Fruit fly (Drosophila melanogaster): ENCODE measurements around the gene PGRP-SB1.

The PGRP-SB1 gene

dm6 chr3L:16765647-16766628, 38.1 kb upstream of the PGRP-SB1 start, which contains the start of gene Nrt (continued):
- TF ChIP-seq slp2 (GFP tag; optimal IDR thresholded peaks at IDR 0.05): no peak
- peak; percentile 63 for TF ChIP-seq HHEX (GFP tag; optimal IDR thresholded peaks at IDR 0.05)
- no peak for TF ChIP-seq CG17802 (tag; optimal IDR thresholded peaks at IDR 0.05)
- no peak for TF ChIP-seq so (GFP tag; IDR thresholded peaks at IDR 0.05)
- TF ChIP-seq sr (GFP tag; IDR thresholded peaks at IDR 0.05): no peak
- no peak for TF ChIP-seq vfl (GFP tag; optimal IDR thresholded peaks at IDR 0.05)
- TF ChIP-seq CG17912 (GFP tag; optimal IDR thresholded peaks at IDR 0.05): no peak
- TF ChIP-seq lola (GFP tag; optimal IDR thresholded peaks at IDR 0.05): peak in 1 of 3 experiments; percentile 71
- TF ChIP-seq gcm2 (GFP tag; optimal IDR thresholded peaks at IDR 0.05): no peak
- TF ChIP-seq phol (tag; optimal IDR thresholded peaks at IDR 0.05): peak; percentile 57
- peak; percentile 81 for TF ChIP-seq unpg (GFP tag; optimal IDR thresholded peaks at IDR 0.05)
- no peak for TF ChIP-seq CkIIα-i1 (GFP tag; IDR thresholded peaks at IDR 0.05)
- TF ChIP-seq D19B (GFP tag; optimal IDR thresholded peaks at IDR 0.05): peak; percentile 17
- peak; percentile 49 for TF ChIP-seq CG30020 (tag; optimal IDR thresholded peaks at IDR 0.05)
- TF ChIP-seq wek (GFP tag; optimal IDR thresholded peaks at IDR 0.05): no peak
- no peak for TF ChIP-seq BEAF-32 (GFP tag; optimal IDR thresholded peaks at IDR 0.05)
- TF ChIP-seq fd102C (GFP tag; optimal IDR thresholded peaks at IDR 0.05): no peak
- no peak for TF ChIP-seq CG10321 (GFP tag; IDR thresholded peaks at IDR 0.05)
- TF ChIP-seq Pdp1 (GFP tag; optimal IDR thresholded peaks at IDR 0.05): peak in 1 of 2 experiments; percentile 28
- no peak for TF ChIP-seq CG7357 (GFP tag; IDR thresholded peaks at IDR 0.05)
- TF ChIP-seq CG2875 (GFP tag; optimal IDR thresholded peaks at IDR 0.05): peak; percentile 27
- TF ChIP-seq CG17328 (GFP tag; IDR thresholded peaks at IDR 0.05): peak; percentile 71
- TF ChIP-seq luna (GFP tag; optimal IDR thresholded peaks at IDR 0.05): no peak
- TF ChIP-seq da (GFP tag; optimal IDR thresholded peaks at IDR 0.05): no peak
- no peak for TF ChIP-seq sim (GFP tag; IDR thresholded peaks at IDR 0.05)
- no peak for TF ChIP-seq Bteb2 (GFP tag; optimal IDR thresholded peaks at IDR 0.05)
- no peak for TF ChIP-seq ken (GFP tag; IDR thresholded peaks at IDR 0.05)
- no peak for TF ChIP-seq ranshi (GFP tag; IDR thresholded peaks at IDR 0.05)
- TF ChIP-seq Jarid2 (GFP tag; optimal IDR thresholded peaks at IDR 0.05): peak; percentile 99
- TF ChIP-seq stwl (tag; optimal IDR thresholded peaks at IDR 0.05): peak; percentile 4
- no peak for TF ChIP-seq aop (GFP tag; IDR thresholded peaks at IDR 0.05)
- TF ChIP-seq Nf-YB (GFP tag; optimal IDR thresholded peaks at IDR 0.05): peak; percentile 19
- no peak for TF ChIP-seq CG9797 (GFP tag; optimal IDR thresholded peaks at IDR 0.05)
- no peak; the same call in 1 of the 2 replicates for TF ChIP-seq CG16779 (GFP tag; IDR thresholded peaks at IDR 0.05)
- 0 out of 2 replicates have a peak, but pooled peaks have one; percentile 24 for TF ChIP-seq inv (GFP tag; IDR thresholded peaks at IDR 0.05; ENCODE audit: partially characterized antibody)
- TF ChIP-seq CG2202 (tag; optimal IDR thresholded peaks at IDR 0.05): peak; percentile 66
- TF ChIP-seq CG8089 (GFP tag; optimal IDR thresholded peaks at IDR 0.05): peak; percentile 9
- no peak for TF ChIP-seq B-H1 (GFP tag; IDR thresholded peaks at IDR 0.05)
- no peak for TF ChIP-seq CG1602 (GFP tag; optimal IDR thresholded peaks at IDR 0.05)
- TF ChIP-seq CG30403 (GFP tag; optimal IDR thresholded peaks at IDR 0.05): peak; percentile 63
- TF ChIP-seq CG15696 (tag; optimal IDR thresholded peaks at IDR 0.05): peak; percentile 54
- TF ChIP-seq CG6765 (GFP tag; optimal IDR thresholded peaks at IDR 0.05): peak; percentile 82
- TF ChIP-seq CG13424 (tag; optimal IDR thresholded peaks at IDR 0.05): peak; percentile 83
- TF ChIP-seq CG12219 (GFP tag; optimal IDR thresholded peaks at IDR 0.05): peak; percentile 16
- TF ChIP-seq NC2β (GFP tag; optimal IDR thresholded peaks at IDR 0.05): no peak
- TF ChIP-seq Nf-YC (tag; optimal IDR thresholded peaks at IDR 0.05): peak; percentile 69
- TF ChIP-seq trh (GFP tag; optimal IDR thresholded peaks at IDR 0.05): no peak
- TF ChIP-seq Rx (GFP tag; IDR thresholded peaks at IDR 0.05): no peak

Data from whole organism, embryonic.